Fruit fly (Drosophila melanogaster) whole organism, embryonic: ENCODE measurements around the gene CG1299.
A peak's percentile ranks its signal among the peaks of the same experiment; 100 is the strongest.

Experiments used
- CG12769 ChIP-seq: fragments of 200-800 bp; sonication (Bioruptor generic); optimal IDR thresholded peaks from 2 replicates; lab custom pipeline; 2019; ENCODE audit warnings: missing biosample characterization, mild to moderate bottlenecking, missing genetic modification characterization, moderate library complexity
- CG13287 ChIP-seq: fragments of 200-800 bp; sonication (Bioruptor generic); IDR thresholded peaks from 2 replicates; pipeline ENCODE4 v1.3.6; 2022; ENCODE audit warnings: missing biosample characterization, missing genetic modification characterization; ENCODE audit not compliant: partially characterized antibody
- CG17385 ChIP-seq: fragments of 200-800 bp; sonication (Bioruptor generic); optimal IDR thresholded peaks from 3 replicates; lab custom pipeline; 2018; ENCODE audit warnings: missing biosample characterization, mild to moderate bottlenecking, missing genetic modification characterization
- CG17912 ChIP-seq: fragments of 200-800 bp; sonication (Bioruptor generic); optimal IDR thresholded peaks from 2 replicates; lab custom pipeline; 2018; ENCODE audit warnings: missing biosample characterization, mild to moderate bottlenecking, missing genetic modification characterization
- CG32532 ChIP-seq: fragments of 200-800 bp; sonication (Bioruptor generic); IDR thresholded peaks from 2 replicates; pipeline ENCODE4 v1.3.6; 2022; ENCODE audit warnings: missing biosample characterization, missing genetic modification characterization
- CG3407 ChIP-seq: fragments of 200-800 bp; sonication (Bioruptor generic); optimal IDR thresholded peaks from 2 replicates; lab custom pipeline; 2018; ENCODE audit warnings: missing biosample characterization, mild to moderate bottlenecking, missing genetic modification characterization
- CG34422 ChIP-seq: fragments of 200-800 bp; sonication (Bioruptor generic); IDR thresholded peaks from 3 replicates; pipeline ENCODE4 v1.3.6; 2022; ENCODE audit warnings: missing biosample characterization, missing genetic modification characterization
- CG3847 ChIP-seq: fragments of 200-800 bp; sonication (Bioruptor generic); IDR thresholded peaks from 2 replicates; pipeline ENCODE4 v1.3.6; 2022; ENCODE audit warnings: missing biosample characterization, missing genetic modification characterization
- CG42726 ChIP-seq: fragments of 200-800 bp; sonication (Bioruptor generic); IDR thresholded peaks from 2 replicates; pipeline ENCODE4 v1.3.6; 2022; ENCODE audit warnings: missing biosample characterization, missing genetic modification characterization; ENCODE audit not compliant: partially characterized antibody
- CG4617 ChIP-seq: fragments of 200-800 bp; sonication (Bioruptor generic); optimal IDR thresholded peaks from 3 replicates; lab custom pipeline; 2016; ENCODE audit warnings: missing biosample characterization, missing genetic modification characterization, borderline replicate concordance
- CG6654 ChIP-seq: fragments of 200-800 bp; sonication (Bioruptor generic); optimal IDR thresholded peaks from 2 replicates; lab custom pipeline; 2017; ENCODE audit warnings: missing biosample characterization, mild to moderate bottlenecking, missing genetic modification characterization
- CG6765 ChIP-seq: fragments of 200-800 bp; sonication (Bioruptor generic); optimal IDR thresholded peaks from 3 replicates; lab custom pipeline; 2017; ENCODE audit warnings: missing biosample characterization, mild to moderate bottlenecking, missing genetic modification characterization
- CG8281 ChIP-seq: fragments of 200-800 bp; sonication (Bioruptor generic); optimal IDR thresholded peaks from 2 replicates; lab custom pipeline; 2018; ENCODE audit warnings: missing biosample characterization, mild to moderate bottlenecking, missing genetic modification characterization, moderate library complexity
- CG9797 ChIP-seq: fragments of 200-800 bp; sonication (Bioruptor generic); optimal IDR thresholded peaks from 3 replicates; lab custom pipeline; 2018; ENCODE audit warnings: missing biosample characterization, mild to moderate bottlenecking, missing genetic modification characterization
- CG9932 ChIP-seq: fragments of 200-800 bp; sonication (Bioruptor generic); IDR thresholded peaks from 2 replicates; pipeline ENCODE4 v1.3.6; 2022; ENCODE audit warnings: missing biosample characterization, missing genetic modification characterization
- Dfd ChIP-seq, 2 experiments: fragments of >200 bp; optimal IDR thresholded peaks; 2 replicates each; lab custom pipeline; 2017; ENCODE audit warnings: missing biosample characterization in 2 of 2, missing genetic modification characterization in 2 of 2
- Dll ChIP-seq: fragments of 200-800 bp; sonication (Bioruptor generic); IDR thresholded peaks from 4 replicates; pipeline ENCODE4 v1.3.6; 2022; ENCODE audit warnings: missing biosample characterization, missing genetic modification characterization; ENCODE audit not compliant: partially characterized antibody
- Elba2 ChIP-seq: fragments of 200-800 bp; sonication (Bioruptor generic); optimal IDR thresholded peaks from 3 replicates; lab custom pipeline; 2016; ENCODE audit warnings: missing biosample characterization, missing genetic modification characterization
- Ets65A ChIP-seq: fragments of 200-800 bp; sonication (Bioruptor generic); peaks from one replicate; lab custom pipeline; 2016; ENCODE audit warnings: missing biosample characterization, missing genetic modification characterization
- HmgZ ChIP-seq: fragments of 200-800 bp; sonication (Bioruptor generic); optimal IDR thresholded peaks from 2 replicates; lab custom pipeline; 2018; ENCODE audit warnings: missing biosample characterization, mild to moderate bottlenecking, missing genetic modification characterization
- MBD-R2 ChIP-seq: fragments of 200-800 bp; sonication (Bioruptor generic); IDR thresholded peaks from 2 replicates; pipeline ENCODE4 v1.3.6; 2022; ENCODE audit warnings: missing biosample characterization, missing genetic modification characterization
- MESR4 ChIP-seq: fragments of 200-800 bp; sonication (Bioruptor generic); optimal IDR thresholded peaks from 2 replicates; lab custom pipeline; 2018; ENCODE audit warnings: missing biosample characterization, mild to moderate bottlenecking, missing genetic modification characterization, moderate library complexity
- MTF-1 ChIP-seq: fragments of 200-800 bp; sonication (Bioruptor generic); optimal IDR thresholded peaks from 2 replicates; lab custom pipeline; 2018; ENCODE audit warnings: missing biosample characterization, mild to moderate bottlenecking, missing genetic modification characterization, borderline replicate concordance
- Med ChIP-seq: fragments of 200-800 bp; sonication (Bioruptor generic); peaks from one replicate; lab custom pipeline; 2016; ENCODE audit warnings: missing biosample characterization, missing genetic modification characterization, mild to moderate bottlenecking, inconsistent platforms, moderate library complexity
- Myb ChIP-seq: fragments of 200-800 bp; sonication (Bioruptor generic); optimal IDR thresholded peaks from 2 replicates; lab custom pipeline; 2016; ENCODE audit warnings: missing biosample characterization, missing genetic modification characterization
- NFAT ChIP-seq: fragments of 200-800 bp; sonication (Bioruptor generic); IDR thresholded peaks from 2 replicates; pipeline ENCODE4 v1.3.6; 2022; ENCODE audit warnings: missing biosample characterization, missing genetic modification characterization
- Rfx ChIP-seq: fragments of 200-800 bp; sonication (Bioruptor generic); IDR thresholded peaks from 2 replicates; pipeline ENCODE4 v1.3.6; 2022; ENCODE audit warnings: missing biosample characterization, missing genetic modification characterization
- Xrp1 ChIP-seq: fragments of 200-800 bp; sonication (Bioruptor generic); IDR thresholded peaks from 2 replicates; pipeline ENCODE4 v1.3.6; 2022; ENCODE audit warnings: missing biosample characterization, missing genetic modification characterization
- YL-1 ChIP-seq: fragments of 200-800 bp; sonication (Bioruptor generic); optimal IDR thresholded peaks from 3 replicates; lab custom pipeline; 2017; ENCODE audit warnings: missing biosample characterization, mild to moderate bottlenecking, missing genetic modification characterization
- br ChIP-seq: fragments of >200 bp; optimal IDR thresholded peaks from 2 replicates; lab custom pipeline; 2017
- chif ChIP-seq, 2 experiments: fragments of 200-800 bp; sonication (Bioruptor generic); optimal IDR thresholded peaks; 3 replicates each; lab custom pipeline; 2016; ENCODE audit warnings: missing biosample characterization in 2 of 2, missing genetic modification characterization in 2 of 2
- crp ChIP-seq, 2 experiments: fragments of 200-800 bp; sonication (Bioruptor generic); optimal IDR thresholded peaks; 2 replicates in 1 of 2; 3 replicates in 1 of 2; lab custom pipeline; 2017; ENCODE audit warnings: missing biosample characterization in 2 of 2, missing genetic modification characterization in 2 of 2, mild to moderate bottlenecking in 1 of 2, moderate library complexity in 1 of 2
- dpn ChIP-seq, 2 experiments: fragments of 200-800 bp; sonication (Bioruptor generic); optimal IDR thresholded peaks; 3 replicates each; lab custom pipeline; 2016; ENCODE audit warnings: missing biosample characterization in 2 of 2, missing genetic modification characterization in 2 of 2
- emc ChIP-seq: fragments of 200-800 bp; sonication (Bioruptor generic); optimal IDR thresholded peaks from 2 replicates; lab custom pipeline; 2016; ENCODE audit warnings: missing biosample characterization, missing genetic modification characterization
- gfzf ChIP-seq: fragments of 200-800 bp; sonication (Bioruptor generic); optimal IDR thresholded peaks from 2 replicates; lab custom pipeline; 2016; ENCODE audit warnings: missing biosample characterization, mild to moderate bottlenecking, missing genetic modification characterization, moderate library complexity
- ken ChIP-seq: fragments of 200-800 bp; sonication (Bioruptor generic); IDR thresholded peaks from 3 replicates; pipeline ENCODE4 v1.3.6; 2022; ENCODE audit warnings: missing biosample characterization, missing genetic modification characterization
- lab ChIP-seq: fragments of 200-800 bp; sonication (Bioruptor generic); optimal IDR thresholded peaks from 3 replicates; lab custom pipeline; 2017; ENCODE audit warnings: missing biosample characterization, missing genetic modification characterization, mild to moderate bottlenecking, moderate library complexity, missing genetic modification reagents
- pzg ChIP-seq: fragments of 200-800 bp; sonication (Bioruptor generic); optimal IDR thresholded peaks from 3 replicates; lab custom pipeline; 2018; ENCODE audit warnings: missing biosample characterization, mild to moderate bottlenecking, missing genetic modification characterization, moderate library complexity
- ranshi ChIP-seq: fragments of 200-800 bp; sonication (Bioruptor generic); IDR thresholded peaks from 2 replicates; pipeline ENCODE4 v1.3.6; 2022; ENCODE audit warnings: missing biosample characterization, missing genetic modification characterization
- sd ChIP-seq: fragments of 200-800 bp; sonication (Bioruptor generic); optimal IDR thresholded peaks from 3 replicates; lab custom pipeline; 2018; ENCODE audit warnings: missing biosample characterization, mild to moderate bottlenecking, missing genetic modification characterization, moderate library complexity
- sr ChIP-seq: fragments of 200-800 bp; sonication (Bioruptor generic); IDR thresholded peaks from 3 replicates; pipeline ENCODE4 v1.3.6; 2022; ENCODE audit warnings: missing biosample characterization, missing genetic modification characterization
- stc ChIP-seq: fragments of 200-800 bp; sonication (Bioruptor generic); IDR thresholded peaks from 2 replicates; pipeline ENCODE4 v1.3.6; 2022; ENCODE audit warnings: missing biosample characterization, missing genetic modification characterization
- stwl ChIP-seq: fragments of 200-800 bp; sonication (Bioruptor generic); optimal IDR thresholded peaks from 3 replicates; lab custom pipeline; 2018; ENCODE audit warnings: missing biosample characterization, mild to moderate bottlenecking, missing genetic modification characterization, moderate library complexity
- tll ChIP-seq, 2 experiments: fragments of 200-800 bp in 1 of 2; fragments of >200 bp in 1 of 2; sonication (Bioruptor generic) in 1 of 2; optimal IDR thresholded peaks; 2 replicates each; lab custom pipeline; 2017 to 2019; ENCODE audit warnings: missing biosample characterization in 2 of 2, missing genetic modification characterization in 2 of 2, mild to moderate bottlenecking in 1 of 2, moderate library complexity in 1 of 2

CG1299 gene

dm6 chr3L:4187930-4188523, 39.5 kb downstream of the CG1299 start, which contains the start of the genes Teh2 and tipE (continued):
- TF ChIP-seq ranshi (GFP tag; lab: Robert Waterston, UW): no peak
- TF ChIP-seq CG8281 (tag; lab: Kevin White, UChicago): no peak

- TF ChIP-seq CG42726: 0 out of 2 replicates have a peak, but pooled peaks have one; percentile 29
- no peak for TF ChIP-seq CG6654 (GFP tag; lab: Kevin White, UChicago)
- no peak for TF ChIP-seq NFAT (GFP tag; lab: Robert Waterston, UW)
- TF ChIP-seq dpn (GFP tag; optimal IDR thresholded peaks at IDR 0.05; lab: Kevin White, UChicago): peak in 1 of 2 experiments; percentile 40
- peak; percentile 11; the same call in 1 of the 2 replicates for TF ChIP-seq stc (GFP tag; lab: Robert Waterston, UW)
- 0 out of 4 replicates have a peak, but pooled peaks have one; percentile 32 for TF ChIP-seq Dll (GFP tag; lab: Robert Waterston, UW)
- TF ChIP-seq CG4617 (GFP tag; lab: Kevin White, UChicago): peak; percentile 29
- peak; percentile 6 for TF ChIP-seq MTF-1 (GFP tag; lab: Kevin White, UChicago)
- peak; percentile 56 for TF ChIP-seq CG3847 (GFP tag; lab: Robert Waterston, UW)
- peak; percentile 67 for TF ChIP-seq Rfx (GFP tag; lab: Robert Waterston, UW)
- TF ChIP-seq Dfd (GFP tag; optimal IDR thresholded peaks at IDR 0.05; lab: Kevin White, UChicago): no peak
- no peak for TF ChIP-seq emc
- TF ChIP-seq CG9932 (GFP tag; lab: Robert Waterston, UW): peak; percentile 38
- peak; percentile 22 for TF ChIP-seq CG17912 (GFP tag; lab: Kevin White, UChicago)
- TF ChIP-seq CG17385 (GFP tag; lab: Kevin White, UChicago): peak; percentile 99
- peak; percentile 0 for TF ChIP-seq CG9797 (GFP tag; lab: Kevin White, UChicago)
- TF ChIP-seq CG34422 (GFP tag; lab: Robert Waterston, UW): peak; percentile 29; the same call in 1 of the 3 replicates
- TF ChIP-seq HmgZ: peak; percentile 45
- peak; percentile 5; the same call in 1 of the 2 replicates for TF ChIP-seq ranshi (GFP tag; lab: Robert Waterston, UW)
- peak; percentile 45 for TF ChIP-seq YL-1 (GFP tag; lab: Kevin White, UChicago)
- TF ChIP-seq Xrp1 (GFP tag; lab: Robert Waterston, UW): peak; percentile 23; the same call in 1 of the 2 replicates
- no peak for TF ChIP-seq br
- TF ChIP-seq CG12769 (tag; lab: Kevin White, UChicago): no peak
- peak; percentile 31; the same call in 1 of the 3 replicates for TF ChIP-seq ken (GFP tag; lab: Robert Waterston, UW)
- TF ChIP-seq stwl (tag; lab: Kevin White, UChicago): peak; percentile 50
- TF ChIP-seq gfzf (GFP tag; lab: Kevin White, UChicago): peak; percentile 47
- TF ChIP-seq CG6765 (GFP tag; lab: Kevin White, UChicago): no peak
- peak; percentile 89 for TF ChIP-seq Med (GFP tag; lab: Kevin White, UChicago)
- TF ChIP-seq pzg (GFP tag; lab: Kevin White, UChicago): peak; percentile 82
- TF ChIP-seq Ets65A: peak; percentile 58
- peak in 1 of 2 experiments; percentile 3 for TF ChIP-seq chif (GFP tag; optimal IDR thresholded peaks at IDR 0.05; lab: Kevin White, UChicago)
- peak; percentile 94 to 98 for TF ChIP-seq crp (GFP tag; optimal IDR thresholded peaks at IDR 0.05; lab: Kevin White, UChicago)
- TF ChIP-seq MBD-R2: peak; percentile 89
- TF ChIP-seq Elba2 (GFP tag; lab: Kevin White, UChicago): peak; percentile 82
- TF ChIP-seq CG13287 (GFP tag; lab: Robert Waterston, UW): peak; percentile 22; the same call in 1 of the 2 replicates
- peak; percentile 33 for TF ChIP-seq MESR4
- TF ChIP-seq sr: peak; percentile 77
- TF ChIP-seq sd (tag; lab: Kevin White, UChicago): peak; percentile 97
- TF ChIP-seq CG3407: peak; percentile 57
- TF ChIP-seq Myb: peak; percentile 45
- TF ChIP-seq tll (GFP tag; optimal IDR thresholded peaks at IDR 0.05; lab: Kevin White, UChicago): peak in 1 of 2 experiments; percentile 34
- peak; percentile 32; the same call in 1 of the 2 replicates for TF ChIP-seq CG32532 (GFP tag; lab: Robert Waterston, UW)
- peak; percentile 39 for TF ChIP-seq lab (GFP tag; lab: Kevin White, UChicago)
Observed at dm6 chr3L:4193730-4194649, 45.5 kb downstream of the CG1299 start, which contains the start of gene CG43367. CG43367 (plus strand) TSS chr3L:4193993.
